Worm (Caenorhabditis elegans): ENCODE data around the gene Y41D4A.7.

The Y41D4A.7 gene

DNA sequence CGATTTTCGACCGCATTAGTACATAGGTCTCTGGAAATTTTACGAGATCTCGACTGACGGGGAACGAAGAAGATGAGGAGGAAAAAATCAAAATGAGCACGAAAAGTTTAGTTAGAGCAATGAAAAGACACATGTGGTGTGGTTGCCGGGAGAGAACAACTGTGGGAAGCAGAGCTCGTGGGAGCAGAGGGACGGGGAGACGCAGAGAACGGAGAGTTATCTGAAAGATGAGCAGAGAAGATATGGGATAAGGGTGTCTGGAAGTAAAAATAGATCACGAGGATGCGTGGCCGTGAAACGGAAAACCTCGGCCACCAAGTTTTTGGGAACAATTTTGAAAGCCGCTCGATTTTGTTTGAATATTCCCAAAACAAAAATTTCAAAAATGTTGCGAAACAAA is at the start of gene Y41D4A.7:
Y41D4A.7 (minus strand) TSS at position 18 of the 400 bp plus-strand sequence.
- TF ChIP-seq hlh-11 (tag; optimal IDR thresholded peaks at IDR 0.05): peak; percentile 20
- TF ChIP-seq dmd-9 (GFP tag; IDR thresholded peaks at IDR 0.05): no peak
- no peak for TF ChIP-seq nhr-6 (tag; optimal IDR thresholded peaks at IDR 0.05)
- TF ChIP-seq zfp-3 (GFP tag; conservative IDR thresholded peaks at IDR 0.05): no peak
- no peak for TF ChIP-seq spr-1 (tag; optimal IDR thresholded peaks at IDR 0.05)
- TF ChIP-seq unc-62 (GFP tag; optimal IDR thresholded peaks at IDR 0.05 in 1 of 2): peak in 1 of 2 experiments; percentile 78
- TF ChIP-seq unc-62 (tag; optimal IDR thresholded peaks at IDR 0.05): no peak
- peak in 1 of 2 experiments; percentile 13 for TF ChIP-seq hif-1 (tag; optimal IDR thresholded peaks at IDR 0.05)
- peak in 1 of 2 experiments; percentile 14 for TF ChIP-seq mdl-1 (tag; optimal IDR thresholded peaks at IDR 0.05)
- TF ChIP-seq egl-43 (GFP tag; IDR thresholded peaks at IDR 0.05): no peak
- TF ChIP-seq mxl-3 (GFP tag; optimal IDR thresholded peaks at IDR 0.05): no peak
- peak; percentile 33 for TF ChIP-seq nhr-11 (tag; optimal IDR thresholded peaks at IDR 0.05)
- no peak for TF ChIP-seq vab-7 (GFP tag; IDR thresholded peaks at IDR 0.05)
- TF ChIP-seq lin-39 (tag; optimal IDR thresholded peaks at IDR 0.05): no peak
- no peak for TF ChIP-seq ces-1 (GFP tag; optimal IDR thresholded peaks at IDR 0.05)

- no peak for TF ChIP-seq ceh-20 (GFP tag; IDR thresholded peaks at IDR 0.05)
- TF ChIP-seq R02D3.7 (tag; optimal IDR thresholded peaks at IDR 0.05): no peak
- peak; percentile 46 for TF ChIP-seq hlh-30 (tag; optimal IDR thresholded peaks at IDR 0.05; ENCODE audit: insufficient read depth)
- TF ChIP-seq dpl-1 (GFP tag; optimal IDR thresholded peaks at IDR 0.05): peak; percentile 8
- no peak for TF ChIP-seq nhr-237 (tag; optimal IDR thresholded peaks at IDR 0.05)
- TF ChIP-seq tra-1 (GFP tag; IDR thresholded peaks at IDR 0.05): no peak
- no peak for TF ChIP-seq ama-1 (optimal IDR thresholded peaks at IDR 0.05)
- TF ChIP-seq hlh-11 (tag; optimal IDR thresholded peaks at IDR 0.05): no peak
- no peak for TF ChIP-seq nhr-76 (tag; optimal IDR thresholded peaks at IDR 0.05)
- TF ChIP-seq madf-9 (GFP tag; conservative IDR thresholded peaks at IDR 0.05): no peak
- TF ChIP-seq mxl-3 (GFP tag; optimal IDR thresholded peaks at IDR 0.05): no peak
- TF ChIP-seq T20F7.1 (GFP tag; optimal IDR thresholded peaks at IDR 0.05): peak; percentile 89
- no peak for TF ChIP-seq F26F4.8 (GFP tag; conservative IDR thresholded peaks at IDR 0.05)
- TF ChIP-seq zfp-2 (tag; optimal IDR thresholded peaks at IDR 0.05): no peak
- no peak for TF ChIP-seq lin-39 (tag; optimal IDR thresholded peaks at IDR 0.05)
- TF ChIP-seq mep-1 (tag; optimal IDR thresholded peaks at IDR 0.05): peak; percentile 1
- TF ChIP-seq mdt-29 (GFP tag; IDR thresholded peaks at IDR 0.05): no peak
- no peak for TF ChIP-seq egl-43 (GFP tag; IDR thresholded peaks at IDR 0.05)
- peak in 1 of 2 experiments; percentile 35 for TF ChIP-seq lsy-2 (tag; optimal IDR thresholded peaks at IDR 0.05)
- TF ChIP-seq lir-3 (tag; optimal IDR thresholded peaks at IDR 0.05): no peak
- no peak for TF ChIP-seq spr-3 (GFP tag; optimal IDR thresholded peaks at IDR 0.05)
- TF ChIP-seq skn-1 (tag; optimal IDR thresholded peaks at IDR 0.05): no peak
- no peak for TF ChIP-seq D1046.2 (GFP tag; IDR thresholded peaks at IDR 0.05)
- no peak for TF ChIP-seq jun-1 (tag; optimal IDR thresholded peaks at IDR 0.05)
Measured at ce11 chrIV:1804613-1805012, 43.2 kb upstream of the Y41D4A.7 start.

DNA sequence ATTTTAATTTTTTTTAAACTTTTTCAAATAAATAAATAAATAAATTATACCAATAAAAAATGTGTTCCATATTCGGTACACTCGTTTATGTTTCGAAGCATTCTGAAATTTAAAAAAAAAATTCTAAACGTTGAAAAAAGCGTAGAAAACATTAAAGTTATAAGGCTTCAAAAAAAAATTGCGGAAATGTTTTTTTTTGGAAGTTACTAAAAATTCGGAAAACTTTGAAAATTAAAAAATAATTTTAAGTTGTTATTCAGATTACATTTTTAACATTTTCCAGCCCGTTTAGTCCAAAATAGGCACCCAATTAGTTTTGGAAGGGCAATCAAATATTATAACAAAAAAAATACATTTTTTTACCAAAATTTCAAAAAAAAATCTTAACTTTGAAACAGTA is 42.5 kb upstream of the Y41D4A.7 start, which contains the start of gene Y38C1BA.1:
Y38C1BA.1 (minus strand) TSS at position 101 of the 400 bp plus-strand sequence.
- TF ChIP-seq aha-1 (tag): no peak
- TF ChIP-seq jun-1 (tag; optimal IDR thresholded peaks at IDR 0.05): no peak
- no peak for TF ChIP-seq lin-1 (GFP tag; IDR thresholded peaks at IDR 0.05)
- no peak for TF ChIP-seq ceh-62 (tag; optimal IDR thresholded peaks at IDR 0.05)

ce11 chrIV:1791775-1792174 is 30.4 kb upstream of the Y41D4A.7 start:
- TF ChIP-seq lir-3 (tag; optimal IDR thresholded peaks at IDR 0.05) (no peak), aha-1 (tag) (peak; percentile 72), unc-62 (GFP tag; optimal IDR thresholded peaks at IDR 0.05 in 1 of 2) (peak in 1 of 2 experiments; percentile 15), unc-62 (tag; optimal IDR thresholded peaks at IDR 0.05) (no peak), hlh-30 (tag; optimal IDR thresholded peaks at IDR 0.05; ENCODE audit: insufficient read depth) (no peak), ceh-32 (tag; optimal IDR thresholded peaks at IDR 0.05; ENCODE audit: poor library complexity) (no peak), Y5F2A.4 (GFP tag; optimal IDR thresholded peaks at IDR 0.05) (no peak)
